Fruit fly (Drosophila melanogaster) S2 (cell line): Measurements from ENCODE around the gene sick.

ENCODE experiments used
- CG8478 ChIP-seq: fragments of >200 bp; optimal IDR thresholded peaks from 2 replicates; lab custom pipeline; 2018
- CTCF ChIP-seq, 2 experiments: fragments of >200 bp; optimal IDR thresholded peaks; 2 replicates each; lab custom pipeline; 2018

Gene sick

DNA sequence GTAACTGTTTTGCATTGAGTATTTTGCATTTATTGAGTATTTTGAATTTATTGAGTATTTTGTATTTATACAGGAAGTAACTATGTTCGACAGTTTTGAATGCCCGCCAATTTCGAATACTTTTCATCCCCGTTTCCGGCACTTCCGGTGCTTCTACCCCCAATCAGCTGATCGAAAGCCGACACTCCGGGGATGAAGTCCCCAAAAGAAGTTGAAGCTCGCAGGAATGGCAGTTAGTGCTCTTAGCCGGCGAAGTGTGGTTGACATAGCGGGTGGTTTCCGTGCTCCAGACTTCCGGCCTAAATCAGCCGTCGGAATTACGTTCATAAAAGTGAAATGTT lies at the start of gene sick:
Gene sick (plus strand): TSS at position 255 of the 341 bp plus-strand sequence.
- TF ChIP-seq CG8478 = no peak
- TF ChIP-seq CTCF (optimal IDR thresholded peaks at IDR 0.05; lab: Kevin White, UChicago) = no peak

DNA sequence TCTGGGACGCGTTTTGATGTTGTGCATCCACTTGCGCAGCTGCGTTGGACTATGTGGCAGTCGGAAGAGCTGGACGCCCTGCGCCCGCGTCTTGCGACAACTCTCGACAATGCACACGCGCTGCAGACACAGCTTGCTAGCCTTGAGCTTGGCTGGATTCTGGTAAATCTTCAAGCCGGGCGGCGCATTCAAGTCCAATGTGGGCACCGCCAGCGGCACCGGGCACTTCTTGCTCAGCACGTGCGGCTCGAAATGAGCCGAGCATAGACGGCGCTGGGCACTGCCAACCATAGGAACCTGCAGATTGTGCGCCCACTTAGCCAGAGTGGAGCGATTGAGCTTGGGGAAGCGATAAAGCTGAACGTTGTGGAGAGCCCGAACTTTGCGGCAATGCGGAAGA lies 45.6 kb upstream of the sick start:
- TF ChIP-seq CTCF (optimal IDR thresholded peaks at IDR 0.05; lab: Kevin White, UChicago) (no peak), CG8478 (no peak)

DNA sequence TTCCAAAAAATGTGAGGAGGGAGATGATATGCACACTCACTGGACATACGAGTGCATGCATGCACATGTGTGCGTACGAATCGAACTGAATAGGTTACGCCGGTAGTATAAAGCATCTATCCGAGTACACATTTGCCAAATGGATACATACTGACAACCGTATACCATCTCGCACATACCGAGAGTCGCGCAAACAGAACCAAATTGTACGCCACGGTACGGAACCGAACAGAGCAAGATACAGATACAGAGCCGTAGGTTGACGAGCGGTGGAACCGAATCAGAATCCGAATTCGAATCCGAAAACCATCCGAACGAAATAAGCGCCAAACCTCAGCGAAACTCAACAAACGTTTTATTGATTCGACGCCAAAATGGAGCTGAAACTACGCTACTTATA lies 41.1 kb upstream of the sick start:
- no peak for TF ChIP-seq CTCF (optimal IDR thresholded peaks at IDR 0.05; lab: Kevin White, UChicago)
- no peak for TF ChIP-seq CG8478

DNA sequence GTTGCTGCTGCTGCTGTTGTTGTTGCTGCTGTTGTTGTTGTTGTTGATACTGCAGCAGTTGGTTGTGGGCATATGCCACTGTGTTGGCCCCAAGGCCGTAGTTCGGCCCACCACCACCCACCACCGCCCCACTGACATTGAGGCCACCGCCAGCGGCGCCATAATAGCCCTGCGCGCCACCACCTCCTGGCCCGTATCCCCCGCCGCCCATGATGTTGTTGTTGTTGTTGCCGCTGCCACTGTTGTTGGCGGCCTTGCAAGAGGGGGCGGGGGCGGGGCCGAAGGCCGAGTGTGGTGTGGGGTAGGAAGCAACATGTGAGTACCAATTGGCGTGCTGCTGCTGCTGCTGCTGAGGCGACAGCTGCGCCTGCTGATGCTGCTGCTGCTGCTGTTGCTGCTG lies 40.1 kb upstream of the sick start:
- TF ChIP-seq CTCF (optimal IDR thresholded peaks at IDR 0.05; lab: Kevin White, UChicago) = no peak
- no peak for TF ChIP-seq CG8478

DNA sequence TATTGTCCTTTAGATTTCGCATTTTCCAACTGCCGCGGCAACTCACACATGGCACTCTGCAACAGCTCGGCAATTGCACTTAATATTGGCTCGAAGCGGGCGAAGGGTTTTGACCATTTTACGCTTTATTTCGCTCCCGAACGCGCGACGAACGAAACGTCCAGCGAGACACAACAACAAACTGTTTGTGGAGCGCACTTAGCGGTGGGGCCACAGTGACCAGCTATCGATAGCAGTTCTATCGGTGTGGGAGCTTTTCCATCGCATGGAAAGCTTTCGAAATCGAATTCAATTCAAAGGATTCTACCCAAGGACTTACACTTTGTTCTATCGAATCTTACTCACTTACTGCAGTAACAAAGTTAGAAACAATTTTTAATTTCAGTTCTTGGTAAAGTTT lies 39.4 kb upstream of the sick start, which contains the start of gene CG10631:
Gene CG10631 (minus strand): TSS at position 189 of the 400 bp plus-strand sequence.
- TF ChIP-seq CG8478 (no peak), CTCF (optimal IDR thresholded peaks at IDR 0.05; lab: Kevin White, UChicago) (no peak)

DNA sequence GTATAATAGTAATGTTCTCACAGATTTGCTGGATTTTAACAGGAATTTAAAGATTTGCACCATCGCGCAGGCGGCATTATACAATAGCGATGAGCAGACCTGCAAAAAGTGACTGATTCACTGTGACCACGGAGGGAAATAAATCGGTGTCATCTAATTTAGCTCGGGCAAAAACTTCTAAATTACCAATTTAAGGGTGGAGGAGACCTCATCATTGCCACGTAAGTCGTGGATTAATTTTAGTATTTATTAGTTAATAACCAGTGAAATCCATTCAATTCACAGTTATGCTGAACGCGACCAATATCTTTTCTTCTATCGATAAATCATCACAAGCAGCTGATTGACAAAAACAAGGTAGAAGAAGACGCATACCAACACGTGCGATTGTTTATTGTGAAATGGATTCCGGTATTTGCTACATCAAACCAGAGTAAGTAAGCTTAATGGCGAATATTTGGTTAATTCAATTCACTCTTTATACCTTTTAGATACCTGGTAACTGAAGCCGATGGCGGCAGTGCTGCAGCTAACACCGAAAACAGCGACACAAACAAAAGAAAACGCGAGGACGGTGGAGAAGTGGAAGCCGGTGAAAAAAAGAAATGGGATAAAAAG lies 37.5 kb upstream of the sick start, which contains the start of the genes CG10628 and Dus3:
Gene CG10628 (minus strand): TSS at position 105 of the 618 bp plus-strand sequence.
Gene Dus3 (plus strand): TSS at position 369 of the 618 bp plus-strand sequence.
- TF ChIP-seq CG8478 = no peak
- TF ChIP-seq CTCF (optimal IDR thresholded peaks at IDR 0.05; lab: Kevin White, UChicago) = no peak

DNA sequence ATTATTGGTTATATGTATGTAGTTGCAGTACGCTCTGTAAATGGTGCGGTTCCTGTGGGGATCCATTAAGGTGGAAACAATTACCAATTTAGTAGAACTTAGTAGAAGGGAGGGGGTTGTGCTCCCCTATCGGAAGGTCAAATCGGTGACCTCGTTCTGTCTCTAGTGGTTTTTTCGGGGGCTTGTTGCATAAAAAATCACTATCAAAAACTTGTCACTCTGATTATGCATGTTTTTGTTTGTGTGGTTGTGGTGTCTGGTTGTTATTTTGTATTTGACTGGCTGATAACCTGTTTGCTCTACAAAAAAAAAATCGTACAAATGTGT lies 32.8 kb upstream of the sick start:
- TF ChIP-seq CTCF (optimal IDR thresholded peaks at IDR 0.05; lab: Kevin White, UChicago) = no peak

DNA sequence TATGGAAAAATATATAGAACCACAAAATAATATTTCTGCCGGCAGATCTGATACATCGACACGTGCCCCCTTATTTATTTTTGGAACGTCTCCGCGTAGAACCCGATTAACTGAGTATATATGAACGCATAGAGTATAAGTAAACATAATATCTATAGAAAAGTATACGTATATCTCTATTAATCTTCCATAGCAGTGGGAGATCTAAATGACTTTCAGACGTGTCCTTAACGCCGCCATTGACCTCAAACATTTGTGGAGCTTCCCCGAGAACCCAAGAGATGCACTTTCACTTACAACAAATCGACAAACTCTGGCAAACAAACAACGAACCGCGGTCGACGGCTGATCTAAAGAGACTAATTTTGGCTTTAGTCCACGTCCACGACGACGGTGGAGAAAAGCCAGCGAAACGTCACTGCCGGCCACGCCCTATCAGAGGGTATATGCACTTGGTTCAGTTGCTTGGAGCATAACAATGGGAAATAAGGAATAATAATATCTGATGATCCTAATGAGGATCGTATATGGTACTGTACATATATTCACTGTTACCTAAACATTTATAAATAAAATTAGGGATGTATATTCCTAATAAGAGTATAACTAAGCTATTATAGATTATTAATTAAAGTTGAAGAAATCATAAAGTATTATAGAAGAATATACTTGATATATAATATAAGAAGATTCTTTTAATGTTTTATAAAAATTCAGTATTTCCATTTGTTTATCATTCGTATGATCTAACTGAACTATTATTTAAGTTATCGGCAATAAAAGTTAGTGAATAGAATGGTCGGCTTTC lies 32.2 kb upstream of the sick start, which contains the start of gene fbp:
Gene fbp (minus strand): TSS at position 364 of the 808 bp plus-strand sequence.
- TF ChIP-seq CG8478 (no peak), CTCF (optimal IDR thresholded peaks at IDR 0.05; lab: Kevin White, UChicago) (no peak)

DNA sequence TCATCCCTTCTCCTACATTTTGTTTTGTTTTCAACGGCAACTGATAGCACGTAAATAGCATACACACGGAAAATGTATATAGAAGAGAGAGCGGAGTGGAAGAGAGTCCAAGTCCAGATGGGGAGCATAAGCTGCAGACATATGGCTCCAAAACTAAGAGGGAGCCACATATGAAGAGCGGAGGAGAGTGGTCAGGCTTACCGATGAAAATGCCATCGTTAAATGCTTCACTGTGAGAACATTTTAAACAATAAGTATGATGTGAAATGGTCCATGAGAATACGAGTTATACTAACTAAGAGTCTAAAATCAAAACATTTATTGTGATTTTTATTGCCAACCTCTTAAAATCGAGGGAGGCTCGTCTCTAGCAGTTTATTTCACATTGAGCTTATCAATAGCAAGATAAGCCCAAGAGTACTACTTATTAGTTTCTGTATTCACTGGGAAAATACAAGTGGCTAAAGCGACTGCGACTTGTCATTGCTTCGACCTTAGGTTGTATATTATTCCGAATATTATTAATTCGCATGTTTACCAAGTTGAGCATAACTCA lies 31.5 kb upstream of the sick start:
- TF ChIP-seq CTCF (optimal IDR thresholded peaks at IDR 0.05; lab: Kevin White, UChicago) (no peak), CG8478 (no peak)

DNA sequence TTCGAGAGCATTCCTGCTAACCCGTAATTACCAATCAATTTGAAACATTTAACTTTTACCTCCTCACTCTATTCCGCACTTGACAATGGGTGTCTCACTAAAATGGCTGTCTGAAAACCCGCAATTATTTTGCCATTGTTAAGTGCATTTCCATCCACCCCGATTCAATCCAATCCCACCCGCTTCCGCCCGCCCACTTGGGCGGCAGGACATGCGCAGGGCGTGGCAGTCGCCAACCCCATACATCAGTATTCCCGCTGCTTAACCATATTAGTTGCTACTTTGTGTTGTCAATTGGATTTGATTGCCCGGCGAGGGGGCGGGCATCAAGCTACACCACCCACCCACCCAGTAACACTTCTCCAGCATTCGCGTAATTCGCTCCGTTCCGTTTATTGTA lies 30.8 kb upstream of the sick start:
- TF ChIP-seq CG8478 = no peak
- TF ChIP-seq CTCF (optimal IDR thresholded peaks at IDR 0.05; lab: Kevin White, UChicago) = no peak

DNA sequence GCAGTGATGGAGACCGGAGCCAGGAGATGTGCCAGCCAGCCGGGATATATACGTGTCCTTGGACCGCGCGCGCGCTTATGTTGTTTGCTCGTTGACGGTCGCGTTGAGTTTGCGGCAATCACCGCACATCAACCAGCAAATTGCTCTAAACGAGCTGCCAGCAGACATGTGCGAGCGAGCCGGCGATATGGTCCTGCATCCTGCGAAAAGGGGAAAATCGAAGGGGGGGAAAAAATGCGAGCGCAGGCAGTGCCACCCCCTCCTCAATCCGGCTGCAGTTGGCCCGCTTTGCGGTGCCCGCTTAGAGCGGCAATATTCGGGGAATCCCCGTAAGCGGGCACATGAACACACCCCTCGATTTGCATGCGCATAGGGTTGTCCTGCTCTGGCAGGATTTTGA lies 27.2 kb upstream of the sick start, which contains the start of gene bsh:
Gene bsh (minus strand): TSS at position 101 of the 400 bp plus-strand sequence.
- TF ChIP-seq CG8478 (no peak), CTCF (optimal IDR thresholded peaks at IDR 0.05; lab: Kevin White, UChicago) (no peak)

DNA sequence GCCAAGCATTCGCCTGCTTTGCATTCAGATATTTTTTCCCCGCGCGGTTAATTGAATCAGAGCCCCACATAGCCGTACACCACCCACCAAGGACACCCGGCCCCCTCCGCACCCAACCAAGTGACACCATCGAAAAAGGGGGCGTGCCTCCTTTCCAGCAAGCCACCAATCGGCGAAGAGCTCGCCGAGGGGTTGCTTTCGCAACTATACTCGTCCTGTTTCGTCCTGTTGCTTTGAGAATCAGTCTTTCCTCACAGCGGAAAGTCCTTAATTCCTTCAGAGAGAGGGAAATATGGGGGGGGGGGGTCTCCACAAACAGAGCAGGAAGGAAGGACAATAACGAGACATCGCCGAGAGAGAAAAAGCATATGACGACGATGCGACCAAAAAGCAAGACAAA lies 26.5 kb upstream of the sick start:
- TF ChIP-seq CTCF (optimal IDR thresholded peaks at IDR 0.05; lab: Kevin White, UChicago) = no peak

DNA sequence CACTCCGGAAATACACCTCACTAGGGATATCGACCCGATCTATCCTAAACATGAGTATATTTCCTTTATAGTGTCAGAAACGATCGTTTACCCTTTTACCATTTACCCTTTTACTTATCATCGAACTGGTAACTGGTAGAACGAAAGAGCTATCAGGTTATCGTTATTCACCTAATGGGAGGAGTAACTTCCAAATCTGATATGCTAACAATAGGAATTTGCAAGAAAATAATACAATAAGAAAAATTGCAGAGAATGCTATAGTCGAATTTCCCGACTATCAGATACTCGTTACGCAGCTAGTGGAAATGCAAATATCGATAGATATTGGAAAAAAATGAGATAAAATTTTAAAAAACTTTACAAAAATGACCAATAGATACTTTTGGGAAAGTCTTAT lies 21.9 kb upstream of the sick start:
- TF ChIP-seq CTCF (optimal IDR thresholded peaks at IDR 0.05; lab: Kevin White, UChicago) (no peak), CG8478 (no peak)

DNA sequence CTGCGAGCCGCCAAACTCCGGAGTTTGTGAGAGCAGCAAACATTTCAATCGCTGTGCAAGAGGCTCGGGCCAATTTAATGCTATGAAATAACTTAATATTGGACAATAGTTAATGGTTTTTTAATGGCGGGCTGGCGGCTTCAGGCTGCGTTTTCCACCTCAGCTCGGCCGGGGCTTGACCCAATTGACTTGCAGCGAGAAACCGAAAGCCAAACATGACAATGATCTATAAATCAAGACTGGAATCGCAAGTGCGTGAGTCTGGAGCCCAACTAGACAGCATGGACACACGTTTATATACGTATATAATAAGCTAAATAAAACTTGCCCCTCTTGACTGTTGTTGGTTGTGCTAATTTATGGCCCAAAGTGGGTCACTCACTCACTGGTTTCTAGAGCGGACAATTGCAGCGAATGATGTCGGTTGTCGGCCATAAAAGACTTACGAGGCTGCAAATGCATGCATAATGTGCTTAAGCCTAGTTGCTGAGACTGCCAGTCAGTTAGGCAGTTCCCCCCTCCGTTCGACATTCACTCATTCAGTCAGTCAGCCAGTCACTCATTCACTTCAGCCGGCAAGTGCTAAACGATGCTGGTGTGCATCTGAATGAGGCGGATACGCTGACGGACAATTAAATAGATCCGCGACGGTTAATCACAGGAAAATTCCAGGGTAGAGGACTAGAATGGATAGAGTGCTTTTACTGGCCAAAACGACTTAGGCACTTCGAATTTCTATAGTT lies 11.2 kb upstream of the sick start:
- no peak for TF ChIP-seq CTCF (optimal IDR thresholded peaks at IDR 0.05; lab: Kevin White, UChicago)
- TF ChIP-seq CG8478 = no peak

DNA sequence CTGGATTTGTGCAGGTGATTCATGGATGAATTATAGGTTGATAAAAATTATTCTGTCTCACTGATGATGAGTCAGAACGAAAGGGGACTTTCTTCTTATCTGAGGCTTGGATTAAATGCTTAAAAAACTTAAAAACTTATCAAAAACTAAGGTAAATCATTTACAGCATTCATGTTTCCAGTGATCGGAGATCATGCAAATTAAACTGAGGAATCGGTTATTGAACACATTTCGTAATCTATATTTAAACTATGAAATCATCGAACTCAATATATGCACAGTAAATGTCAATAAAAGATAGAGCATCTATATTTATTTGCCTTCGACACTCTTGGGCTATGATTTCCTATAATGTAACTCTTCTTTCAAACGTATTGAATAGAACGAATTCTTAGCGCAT lies 8.2 kb upstream of the sick start:
- no peak for TF ChIP-seq CTCF (optimal IDR thresholded peaks at IDR 0.05; lab: Kevin White, UChicago)
- TF ChIP-seq CG8478 = no peak

DNA sequence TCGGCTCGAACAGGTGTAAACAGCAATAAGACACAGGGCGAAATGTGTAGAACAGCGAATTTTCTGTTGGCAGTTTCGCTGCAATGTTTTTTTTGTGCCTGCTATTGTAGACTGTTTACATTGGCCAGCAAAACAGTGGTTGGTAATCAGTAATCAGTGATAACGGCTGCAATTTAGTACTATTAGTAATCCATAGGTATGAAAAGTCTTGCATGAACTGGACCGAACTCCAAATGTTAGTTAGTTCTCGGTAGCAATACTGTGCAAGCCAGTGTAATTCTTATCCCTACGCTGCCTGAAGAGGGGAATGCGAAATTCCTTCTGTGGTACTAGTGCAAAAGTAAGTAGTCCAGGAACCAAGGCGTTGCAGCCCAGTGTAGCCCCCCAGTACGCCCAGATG lies 7.4 kb upstream of the sick start:
- no peak for TF ChIP-seq CTCF (optimal IDR thresholded peaks at IDR 0.05; lab: Kevin White, UChicago)
- no peak for TF ChIP-seq CG8478
